Worm (Caenorhabditis elegans) whole organism, mixed stage, embryonic: ENCODE results near the gene npr-17.

ENCODE experiments used
- M03D4.4 ChIP-seq: sonication (generic microtip); optimal IDR thresholded peaks from 2 replicates; lab custom pipeline; 2017; ENCODE audit warnings: mild to moderate bottlenecking, missing genetic modification characterization, missing compliant biosample characterization
- blmp-1 ChIP-seq: fragments of 150-350 bp; optimal IDR thresholded peaks from 2 replicates; lab custom pipeline; 2014; ENCODE audit warnings: missing biosample characterization, missing genetic modification characterization
- ceh-39 ChIP-seq: fragments of 150-350 bp; optimal IDR thresholded peaks from 2 replicates; lab custom pipeline; 2014; ENCODE audit warnings: missing biosample characterization, missing genetic modification characterization
- ceh-43 ChIP-seq: fragments of 200-800 bp; sonication (Bioruptor generic); optimal IDR thresholded peaks from 2 replicates; lab custom pipeline; 2018; ENCODE audit warnings: mild to moderate bottlenecking, missing genetic modification characterization, moderate library complexity, missing compliant biosample characterization
- ceh-83 ChIP-seq: fragments of 200-800 bp; sonication (Bioruptor generic); optimal IDR thresholded peaks from 2 replicates; lab custom pipeline; 2018; ENCODE audit warnings: mild to moderate bottlenecking, missing genetic modification characterization, missing compliant biosample characterization
- ces-1 ChIP-seq: fragments of 150-350 bp; optimal IDR thresholded peaks from 2 replicates; lab custom pipeline; 2014; ENCODE audit warnings: missing biosample characterization, missing genetic modification reagents, missing genetic modification characterization
- cnd-1 ChIP-seq: fragments of 200-800 bp; sonication (Bioruptor generic); optimal IDR thresholded peaks from 2 replicates; lab custom pipeline; 2018; ENCODE audit warnings: mild to moderate bottlenecking, missing genetic modification characterization, missing compliant biosample characterization
- drap-1 ChIP-seq: fragments of 200-800 bp; sonication (Bioruptor generic); optimal IDR thresholded peaks from 3 replicates; lab custom pipeline; 2018; ENCODE audit warnings: mild to moderate bottlenecking, missing genetic modification characterization, missing compliant biosample characterization
- elt-3 ChIP-seq: fragments of 150-350 bp; optimal IDR thresholded peaks from 2 replicates; lab custom pipeline; 2014; ENCODE audit warnings: missing biosample characterization, missing genetic modification characterization
- ham-2 ChIP-seq: fragments of 200-800 bp; sonication (Bioruptor generic); optimal IDR thresholded peaks from 2 replicates; lab custom pipeline; 2018; ENCODE audit warnings: mild to moderate bottlenecking, missing genetic modification characterization, missing compliant biosample characterization
- hlh-1 ChIP-seq: fragments of 150-350 bp; optimal IDR thresholded peaks from 2 replicates; lab custom pipeline; 2014; ENCODE audit warnings: missing biosample characterization, missing genetic modification reagents, missing genetic modification characterization
- lin-13 ChIP-seq: fragments of 150-350 bp; optimal IDR thresholded peaks from 2 replicates; lab custom pipeline; 2014; ENCODE audit warnings: missing biosample characterization, missing genetic modification characterization
- lin-32 ChIP-seq: fragments of 200-800 bp; sonication (Bioruptor generic); optimal IDR thresholded peaks from 2 replicates; lab custom pipeline; 2018; ENCODE audit warnings: mild to moderate bottlenecking, missing genetic modification characterization, missing compliant biosample characterization
- lsy-2 ChIP-seq: fragments of 150-350 bp; optimal IDR thresholded peaks from 2 replicates; lab custom pipeline; 2014; ENCODE audit warnings: missing biosample characterization, missing genetic modification characterization
- mab-5 ChIP-seq: fragments of 150-350 bp; optimal IDR thresholded peaks from 2 replicates; lab custom pipeline; 2014; ENCODE audit warnings: missing biosample characterization, missing genetic modification characterization
- mep-1 ChIP-seq: fragments of 150-350 bp; optimal IDR thresholded peaks from 2 replicates; lab custom pipeline; 2017; ENCODE audit warnings: missing biosample characterization, missing genetic modification reagents, missing genetic modification characterization, inconsistent platforms
- mls-2 ChIP-seq: sonication (generic microtip); optimal IDR thresholded peaks from 2 replicates; lab custom pipeline; 2016; ENCODE audit warnings: mild to moderate bottlenecking, missing genetic modification characterization, moderate library complexity, missing compliant biosample characterization
- nhr-12 ChIP-seq: fragments of 150-350 bp; optimal IDR thresholded peaks from 2 replicates; lab custom pipeline; 2014; ENCODE audit warnings: missing biosample characterization, missing genetic modification characterization
- nhr-2 ChIP-seq: fragments of 150-350 bp; optimal IDR thresholded peaks from 2 replicates; lab custom pipeline; 2014; ENCODE audit warnings: missing biosample characterization, missing genetic modification characterization
- nhr-237 ChIP-seq: fragments of 150-350 bp; optimal IDR thresholded peaks from 2 replicates; lab custom pipeline; 2014; ENCODE audit warnings: missing biosample characterization, missing genetic modification characterization
- nhr-28 ChIP-seq: fragments of 150-350 bp; optimal IDR thresholded peaks from 2 replicates; lab custom pipeline; 2014; ENCODE audit warnings: missing biosample characterization, missing genetic modification characterization
- nhr-76 ChIP-seq: sonication (generic microtip); optimal IDR thresholded peaks from 2 replicates; lab custom pipeline; 2017; ENCODE audit warnings: missing biosample characterization, missing genetic modification characterization
- pha-4 ChIP-seq: fragments of 150-350 bp; optimal IDR thresholded peaks from 2 replicates; lab custom pipeline; 2018; ENCODE audit warnings: missing biosample characterization, missing genetic modification reagents, missing genetic modification characterization
- sem-2 ChIP-seq: fragments of 200-800 bp; sonication (Bioruptor generic); optimal IDR thresholded peaks from 2 replicates; lab custom pipeline; 2018; ENCODE audit warnings: mild to moderate bottlenecking, missing genetic modification characterization, missing compliant biosample characterization
- snpc-4 ChIP-seq: fragments of 150-350 bp; optimal IDR thresholded peaks from 2 replicates; lab custom pipeline; 2014; ENCODE audit warnings: missing biosample characterization, missing genetic modification characterization
- sptf-1 ChIP-seq: sonication (generic microtip); optimal IDR thresholded peaks from 2 replicates; lab custom pipeline; 2017; ENCODE audit warnings: mild to moderate bottlenecking, missing genetic modification characterization, moderate library complexity, missing compliant biosample characterization
- tbx-8 ChIP-seq: fragments of 200-800 bp; sonication (Bioruptor generic); optimal IDR thresholded peaks from 2 replicates; lab custom pipeline; 2018; ENCODE audit warnings: mild to moderate bottlenecking, missing genetic modification characterization, moderate library complexity, missing compliant biosample characterization
- unc-120 ChIP-seq: sonication (generic microtip); optimal IDR thresholded peaks from 2 replicates; lab custom pipeline; 2017; ENCODE audit warnings: missing genetic modification characterization, missing compliant biosample characterization; ENCODE audit not compliant: poor library complexity, severe bottlenecking
- unc-39 ChIP-seq: fragments of 150-350 bp; optimal IDR thresholded peaks from 2 replicates; lab custom pipeline; 2014; ENCODE audit warnings: missing biosample characterization, missing genetic modification characterization
- unc-62 ChIP-seq: fragments of 150-350 bp; optimal IDR thresholded peaks from 2 replicates; lab custom pipeline; 2014; ENCODE audit warnings: missing biosample characterization, missing genetic modification reagents, missing genetic modification characterization
- ztf-11 ChIP-seq: fragments of 150-350 bp; optimal IDR thresholded peaks from 2 replicates; lab custom pipeline; 2014; ENCODE audit warnings: missing biosample characterization, missing genetic modification characterization

The npr-17 gene

DNA sequence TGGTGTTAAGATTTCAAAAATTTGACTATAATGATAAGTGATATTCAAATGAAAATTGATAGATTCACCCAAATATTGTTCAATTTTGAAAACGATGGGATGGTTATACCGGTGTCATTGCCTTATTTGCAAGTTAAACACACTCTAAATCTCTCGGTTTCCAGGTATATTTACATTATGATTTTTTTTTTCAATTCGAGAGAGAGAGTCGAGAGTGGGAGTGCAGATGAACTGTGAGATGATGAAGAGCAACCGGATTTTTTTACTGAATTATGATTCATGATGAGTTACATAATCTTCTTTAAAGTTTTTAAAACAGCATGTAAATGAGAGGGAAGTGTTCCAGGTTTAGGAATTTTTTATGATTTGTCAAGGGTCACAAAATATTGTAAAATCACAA, 37.3 kb upstream of the npr-17 start, which contains the start of gene F44B9.10:
Gene F44B9.10 (minus strand): TSS at position 101 of the 400 bp plus-strand sequence.
- TF ChIP-seq nhr-76: no peak
- TF ChIP-seq M03D4.4 (tag; lab: Kevin White, UChicago): no peak
- TF ChIP-seq sptf-1 (tag; lab: Kevin White, UChicago): no peak
- TF ChIP-seq lin-32: no peak
- TF ChIP-seq blmp-1: no peak

DNA sequence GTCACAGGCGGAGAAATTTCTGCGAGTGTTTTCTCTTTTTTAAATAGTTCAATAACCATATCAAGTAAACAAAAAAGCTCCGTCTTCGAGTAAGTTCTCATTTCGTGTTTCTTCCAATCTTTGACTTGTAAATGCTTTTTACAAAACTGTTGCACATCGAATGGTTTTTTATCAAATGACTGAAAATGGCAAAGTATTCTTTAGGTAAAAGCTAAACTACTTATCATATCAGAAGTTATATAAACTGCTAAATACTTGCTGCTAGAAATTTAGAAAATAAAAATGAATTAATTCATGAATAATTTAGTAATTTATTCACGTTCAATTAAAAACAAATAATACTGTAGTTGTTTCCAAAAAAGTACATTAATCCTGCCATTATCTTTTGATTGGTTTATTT, 34.7 kb upstream of the npr-17 start, which contains the start of gene F44B9.9:
Gene F44B9.9 (minus strand): TSS at position 101 of the 400 bp plus-strand sequence.
- TF ChIP-seq M03D4.4 (tag; lab: Kevin White, UChicago) (no peak), unc-39 (tag; lab: Kevin White, UChicago) (no peak), mls-2 (no peak), ztf-11 (no peak), nhr-2 (tag; lab: Kevin White, UChicago) (no peak), ceh-83 (GFP tag; lab: Kevin White, UChicago) (no peak), lin-13 (no peak), mep-1 (tag; lab: Kevin White, UChicago) (no peak), ceh-39 (tag; lab: Kevin White, UChicago) (no peak), sem-2 (GFP tag; lab: Kevin White, UChicago) (no peak), hlh-1 (tag; lab: Kevin White, UChicago) (no peak), drap-1 (no peak), nhr-28 (tag; lab: Kevin White, UChicago) (no peak), ham-2 (GFP tag; lab: Kevin White, UChicago) (no peak), snpc-4 (tag; lab: Kevin White, UChicago) (no peak), unc-62 (GFP tag; lab: Kevin White, UChicago) (no peak), nhr-237 (tag; lab: Kevin White, UChicago) (no peak), sptf-1 (tag; lab: Kevin White, UChicago) (no peak)
- TF ChIP-seq, all 35 proteins: peak for 0

DNA sequence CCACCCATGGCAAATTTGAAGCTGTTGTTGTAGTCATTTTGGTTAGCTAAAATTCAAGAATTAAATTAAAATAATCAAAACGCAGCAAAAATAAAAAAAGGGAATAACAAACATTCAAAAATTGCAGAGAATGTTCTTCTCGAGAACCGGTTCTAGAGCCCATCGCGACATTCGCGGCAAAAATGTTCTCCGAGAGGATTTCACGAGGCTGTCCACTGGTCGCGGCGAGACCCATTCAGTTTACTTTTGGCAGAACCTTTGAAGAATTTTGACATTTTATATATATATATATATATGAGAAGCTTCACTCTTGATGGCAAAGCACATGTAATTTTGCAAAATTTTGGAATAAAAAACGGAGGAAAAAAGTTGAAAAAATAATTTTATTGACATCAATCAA, 33.2 kb upstream of the npr-17 start, which contains the start of gene F44B9.8:
Gene F44B9.8 (minus strand): TSS at position 163 of the 400 bp plus-strand sequence.
- no peak for TF ChIP-seq tbx-8 (GFP tag; lab: Kevin White, UChicago)
- no peak for TF ChIP-seq ceh-43
- peak; percentile 31 for TF ChIP-seq nhr-237 (tag; lab: Kevin White, UChicago)
- TF ChIP-seq mep-1 (tag; lab: Kevin White, UChicago): no peak
- no peak for TF ChIP-seq ces-1 (GFP tag; lab: Kevin White, UChicago)
- TF ChIP-seq elt-3 (tag; lab: Kevin White, UChicago): no peak
- TF ChIP-seq ceh-83 (GFP tag; lab: Kevin White, UChicago): no peak
- TF ChIP-seq pha-4: peak; percentile 17
- TF ChIP-seq lsy-2: peak; percentile 39
- TF ChIP-seq cnd-1 (tag; lab: Kevin White, UChicago): no peak
- TF ChIP-seq hlh-1 (tag; lab: Kevin White, UChicago): no peak
- no peak for TF ChIP-seq ham-2 (GFP tag; lab: Kevin White, UChicago)
- no peak for TF ChIP-seq mab-5 (tag; lab: Kevin White, UChicago)
- no peak for TF ChIP-seq snpc-4 (tag; lab: Kevin White, UChicago)
- no peak for TF ChIP-seq nhr-12 (tag; lab: Kevin White, UChicago)
- TF ChIP-seq unc-62 (GFP tag; lab: Kevin White, UChicago): no peak
- no peak for TF ChIP-seq ceh-39 (tag; lab: Kevin White, UChicago)
- no peak for TF ChIP-seq blmp-1
- TF ChIP-seq nhr-2 (tag; lab: Kevin White, UChicago): no peak
- no peak for TF ChIP-seq lin-13
- TF ChIP-seq M03D4.4 (tag; lab: Kevin White, UChicago): no peak
- TF ChIP-seq sem-2 (GFP tag; lab: Kevin White, UChicago): no peak

DNA sequence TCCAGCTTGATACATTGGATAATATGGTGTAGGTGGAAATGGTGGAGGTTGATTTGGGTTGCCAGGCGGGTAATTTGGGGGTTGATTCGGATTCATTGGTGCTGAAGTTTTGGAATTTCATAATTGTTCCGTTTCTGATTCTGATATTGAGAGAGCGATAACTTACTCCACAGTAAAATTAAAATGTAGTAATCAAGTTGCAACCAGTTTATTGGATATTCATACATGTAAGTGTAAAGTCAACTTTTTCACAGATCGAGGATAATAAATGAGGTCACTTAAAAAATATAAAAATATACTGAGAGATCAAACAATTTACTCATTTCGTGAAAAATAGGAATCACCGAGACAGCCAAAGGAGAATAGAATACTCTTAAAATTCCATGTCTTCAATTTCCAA, 31.7 kb upstream of the npr-17 start, which contains the start of gene mdt-30:
Gene mdt-30 (minus strand): TSS at position 101 of the 400 bp plus-strand sequence.
- TF ChIP-seq unc-120 (tag; lab: Kevin White, UChicago): no peak
- no peak for TF ChIP-seq tbx-8 (GFP tag; lab: Kevin White, UChicago)

DNA sequence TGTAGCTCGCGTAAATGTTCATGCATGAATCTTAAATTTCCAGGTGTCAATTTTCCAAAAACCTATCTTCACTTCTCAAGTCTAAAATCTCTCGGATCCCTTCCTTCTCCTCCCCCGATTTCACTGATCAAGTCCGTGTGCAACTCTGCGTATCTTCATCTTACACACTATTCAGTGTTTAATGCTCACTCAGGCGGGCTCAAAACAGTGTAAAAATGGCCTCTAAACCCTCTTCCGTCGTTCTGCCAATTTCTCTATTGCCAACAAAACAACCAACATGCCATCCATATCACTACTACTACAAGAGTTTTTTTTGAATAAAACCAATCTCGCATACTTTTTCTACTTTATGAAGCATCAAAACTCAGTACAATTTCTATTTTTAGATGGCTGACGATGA, 25.8 kb upstream of the npr-17 start, which contains the start of gene F44B9.2:
Gene F44B9.2 (plus strand): TSS at position 387 of the 400 bp plus-strand sequence.
- peak; percentile 75 for TF ChIP-seq unc-120 (tag; lab: Kevin White, UChicago)
- TF ChIP-seq ceh-43: no peak
- TF ChIP-seq hlh-1 (tag; lab: Kevin White, UChicago): peak; percentile 17
